Fruit fly (Drosophila melanogaster) whole organism, embryonic: ENCODE measurements around the gene Pif1A.

ENCODE experiments used
- Bgb ChIP-seq: fragments of 200-800 bp; sonication (Bioruptor generic); IDR thresholded peaks from 2 replicates; pipeline ENCODE4 v1.3.6; 2022; ENCODE audit warnings: missing biosample characterization, missing genetic modification characterization; ENCODE audit not compliant: partially characterized antibody
- CG10431 ChIP-seq: fragments of 200-800 bp; sonication (Bioruptor generic); optimal IDR thresholded peaks from 3 replicates; lab custom pipeline; 2018; ENCODE audit warnings: missing biosample characterization, mild to moderate bottlenecking, missing genetic modification characterization
- CG10979 ChIP-seq: fragments of 200-800 bp; sonication (Bioruptor generic); optimal IDR thresholded peaks from 2 replicates; lab custom pipeline; 2018; ENCODE audit warnings: missing biosample characterization, mild to moderate bottlenecking, missing genetic modification characterization, moderate library complexity
- CG11695 ChIP-seq: fragments of 200-800 bp; sonication (Bioruptor generic); IDR thresholded peaks from 3 replicates; pipeline ENCODE4 v1.3.6; 2022; ENCODE audit warnings: missing biosample characterization, missing genetic modification characterization
- CG12155 ChIP-seq: fragments of 200-800 bp; sonication (Bioruptor generic); optimal IDR thresholded peaks from 3 replicates; lab custom pipeline; 2016; ENCODE audit warnings: missing biosample characterization, missing genetic modification characterization
- CG13894 ChIP-seq: fragments of 200-800 bp; sonication (Bioruptor generic); optimal IDR thresholded peaks from 3 replicates; lab custom pipeline; 2018; ENCODE audit warnings: missing biosample characterization, mild to moderate bottlenecking, missing genetic modification characterization, moderate library complexity
- CG15479 ChIP-seq: fragments of 200-800 bp; sonication (Bioruptor generic); optimal IDR thresholded peaks from 3 replicates; lab custom pipeline; 2019; ENCODE audit warnings: missing biosample characterization, mild to moderate bottlenecking, missing genetic modification characterization, moderate library complexity
- CG15601 ChIP-seq: fragments of 200-800 bp; sonication (Bioruptor generic); optimal IDR thresholded peaks from 3 replicates; lab custom pipeline; 2019; ENCODE audit warnings: missing biosample characterization, mild to moderate bottlenecking, missing genetic modification characterization, moderate library complexity
- CG16779 ChIP-seq: fragments of 200-800 bp; sonication (Bioruptor generic); IDR thresholded peaks from 2 replicates; pipeline ENCODE4 v1.3.6; 2022; ENCODE audit warnings: missing biosample characterization, missing genetic modification characterization
- CG16813 ChIP-seq: fragments of 200-800 bp; sonication (Bioruptor generic); IDR thresholded peaks from 3 replicates; pipeline ENCODE4 v1.3.6; 2022; ENCODE audit warnings: missing biosample characterization, missing genetic modification characterization; ENCODE audit not compliant: partially characterized antibody
- CG2116 ChIP-seq: fragments of 200-800 bp; sonication (Bioruptor generic); optimal IDR thresholded peaks from 3 replicates; lab custom pipeline; 2018; ENCODE audit warnings: missing biosample characterization, mild to moderate bottlenecking, missing genetic modification characterization
- CG2199 ChIP-seq: fragments of 200-800 bp; sonication (Bioruptor generic); IDR thresholded peaks from 3 replicates; pipeline ENCODE4 v1.3.6; 2022; ENCODE audit warnings: missing biosample characterization, missing genetic modification characterization
- CG31388 ChIP-seq: fragments of 200-800 bp; sonication (Bioruptor generic); optimal IDR thresholded peaks from 2 replicates; lab custom pipeline; 2016; ENCODE audit warnings: missing biosample characterization, missing genetic modification characterization
- CG3995 ChIP-seq: fragments of 200-800 bp; sonication (Bioruptor generic); optimal IDR thresholded peaks from 3 replicates; lab custom pipeline; 2016; ENCODE audit warnings: missing biosample characterization, missing genetic modification characterization
- CG4404 ChIP-seq: fragments of 200-800 bp; sonication (Bioruptor generic); IDR thresholded peaks from 2 replicates; pipeline ENCODE4 v1.3.6; 2022; ENCODE audit warnings: missing biosample characterization, missing genetic modification characterization
- CG4707 ChIP-seq: fragments of 200-800 bp; sonication (Bioruptor generic); optimal IDR thresholded peaks from 2 replicates; lab custom pipeline; 2018; ENCODE audit warnings: missing biosample characterization, mild to moderate bottlenecking, missing genetic modification characterization, moderate library complexity
- CG8281 ChIP-seq: fragments of 200-800 bp; sonication (Bioruptor generic); optimal IDR thresholded peaks from 2 replicates; lab custom pipeline; 2018; ENCODE audit warnings: missing biosample characterization, mild to moderate bottlenecking, missing genetic modification characterization, moderate library complexity
- CG8478 ChIP-seq: fragments of >200 bp; optimal IDR thresholded peaks from 2 replicates; lab custom pipeline; 2018
- CG9876 ChIP-seq: fragments of 200-800 bp; sonication (Bioruptor generic); optimal IDR thresholded peaks from 2 replicates; lab custom pipeline; 2016; ENCODE audit warnings: missing biosample characterization, missing genetic modification characterization
- CTCF ChIP-seq: fragments of 200-800 bp; sonication (Bioruptor generic); optimal IDR thresholded peaks from 2 replicates; lab custom pipeline; 2017; ENCODE audit warnings: missing biosample characterization, mild to moderate bottlenecking, missing genetic modification characterization, moderate library complexity
- CkIIα-i1 ChIP-seq: fragments of 200-800 bp; sonication (Bioruptor generic); IDR thresholded peaks from 2 replicates; pipeline ENCODE4 v1.3.6; 2022; ENCODE audit warnings: missing biosample characterization, missing genetic modification characterization
- CoRest ChIP-seq: fragments of 200-800 bp; sonication (Bioruptor generic); optimal IDR thresholded peaks from 3 replicates; lab custom pipeline; 2018; ENCODE audit warnings: missing biosample characterization, mild to moderate bottlenecking, missing genetic modification characterization, moderate library complexity
- Dip2 ChIP-seq: fragments of 200-800 bp; sonication (Bioruptor generic); IDR thresholded peaks from 2 replicates; pipeline ENCODE4 v1.3.6; 2022; ENCODE audit warnings: missing biosample characterization, missing genetic modification characterization
- Dll ChIP-seq: fragments of 200-800 bp; sonication (Bioruptor generic); IDR thresholded peaks from 4 replicates; pipeline ENCODE4 v1.3.6; 2022; ENCODE audit warnings: missing biosample characterization, missing genetic modification characterization; ENCODE audit not compliant: partially characterized antibody
- Dref ChIP-seq: fragments of 200-800 bp; sonication (Bioruptor generic); IDR thresholded peaks from 2 replicates; pipeline ENCODE4 v1.3.6; 2022; ENCODE audit warnings: missing biosample characterization, missing genetic modification characterization
- E2f2 ChIP-seq: fragments of 200-800 bp; sonication (Bioruptor generic); IDR thresholded peaks from 2 replicates; pipeline ENCODE4 v1.3.6; 2022; ENCODE audit warnings: missing biosample characterization, missing genetic modification characterization
- Ets97D ChIP-seq: fragments of 200-800 bp; sonication (Bioruptor generic); optimal IDR thresholded peaks from 3 replicates; lab custom pipeline; 2016; ENCODE audit warnings: missing biosample characterization, missing genetic modification characterization
- H15 ChIP-seq: fragments of 200-800 bp; sonication (Bioruptor generic); IDR thresholded peaks from 3 replicates; pipeline ENCODE4 v1.3.6; 2022; ENCODE audit warnings: missing biosample characterization, missing genetic modification characterization
- HLH54F ChIP-seq: fragments of 200-800 bp; sonication (Bioruptor generic); optimal IDR thresholded peaks from 3 replicates; lab custom pipeline; 2016; ENCODE audit warnings: missing biosample characterization, missing genetic modification characterization
- Hey ChIP-seq: fragments of 200-800 bp; sonication (Bioruptor generic); optimal IDR thresholded peaks from 3 replicates; lab custom pipeline; 2018; ENCODE audit warnings: missing biosample characterization, mild to moderate bottlenecking, missing genetic modification characterization
- HmgD ChIP-seq: fragments of 200-800 bp; sonication (Bioruptor generic); optimal IDR thresholded peaks from 3 replicates; lab custom pipeline; 2016; ENCODE audit warnings: missing biosample characterization, missing genetic modification characterization
- MESR4 ChIP-seq: fragments of 200-800 bp; sonication (Bioruptor generic); optimal IDR thresholded peaks from 2 replicates; lab custom pipeline; 2018; ENCODE audit warnings: missing biosample characterization, mild to moderate bottlenecking, missing genetic modification characterization, moderate library complexity
- Meics ChIP-seq: fragments of 200-800 bp; sonication (Bioruptor generic); optimal IDR thresholded peaks from 2 replicates; lab custom pipeline; 2017; ENCODE audit warnings: missing biosample characterization, mild to moderate bottlenecking, missing genetic modification characterization
- Myb ChIP-seq: fragments of 200-800 bp; sonication (Bioruptor generic); optimal IDR thresholded peaks from 2 replicates; lab custom pipeline; 2016; ENCODE audit warnings: missing biosample characterization, missing genetic modification characterization
- Spps ChIP-seq: fragments of 200-800 bp; sonication (Bioruptor generic); optimal IDR thresholded peaks from 2 replicates; lab custom pipeline; 2018; ENCODE audit warnings: missing biosample characterization, mild to moderate bottlenecking, missing genetic modification characterization
- Taf1 ChIP-seq: fragments of 200-800 bp; sonication (Bioruptor generic); IDR thresholded peaks from 2 replicates; pipeline ENCODE4 v1.3.6; 2022; ENCODE audit warnings: missing biosample characterization, missing genetic modification characterization
- bowl ChIP-seq: fragments of 200-800 bp; sonication (Bioruptor generic); IDR thresholded peaks from 2 replicates; pipeline ENCODE4 v1.3.6; 2022; ENCODE audit warnings: missing biosample characterization, missing genetic modification characterization
- chif ChIP-seq, 2 experiments: fragments of 200-800 bp; sonication (Bioruptor generic); optimal IDR thresholded peaks; 3 replicates each; lab custom pipeline; 2016; ENCODE audit warnings: missing biosample characterization in 2 of 2, missing genetic modification characterization in 2 of 2
- chm ChIP-seq: fragments of 200-800 bp; sonication (Bioruptor generic); IDR thresholded peaks from 2 replicates; pipeline ENCODE4 v1.3.6; 2022; ENCODE audit warnings: missing biosample characterization, missing genetic modification characterization
- croc ChIP-seq: fragments of 200-800 bp; sonication (Bioruptor generic); conservative IDR thresholded peaks from 3 replicates; pipeline ENCODE4 v1.3.6; 2022; ENCODE audit warnings: missing biosample characterization, missing genetic modification characterization
- danr ChIP-seq: fragments of 200-800 bp; sonication (Bioruptor generic); IDR thresholded peaks from 2 replicates; pipeline ENCODE4 v1.3.6; 2022; ENCODE audit warnings: missing biosample characterization, missing genetic modification characterization
- dpn ChIP-seq, 2 experiments: fragments of 200-800 bp; sonication (Bioruptor generic); optimal IDR thresholded peaks; 3 replicates each; lab custom pipeline; 2016; ENCODE audit warnings: missing biosample characterization in 2 of 2, missing genetic modification characterization in 2 of 2
- en ChIP-seq: fragments of 200-800 bp; sonication (Bioruptor generic); optimal IDR thresholded peaks from 2 replicates; lab custom pipeline; 2016; ENCODE audit warnings: missing biosample characterization, missing genetic modification characterization
- gcm2 ChIP-seq: fragments of 200-800 bp; sonication (Bioruptor generic); optimal IDR thresholded peaks from 2 replicates; lab custom pipeline; 2016; ENCODE audit warnings: missing biosample characterization, missing genetic modification characterization
- hth ChIP-seq: fragments of >200 bp; optimal IDR thresholded peaks from 2 replicates; lab custom pipeline; 2017; ENCODE audit warnings: inconsistent platforms
- kay ChIP-seq: fragments of 200-800 bp; sonication (Bioruptor generic); optimal IDR thresholded peaks from 2 replicates; lab custom pipeline; 2016; ENCODE audit warnings: missing biosample characterization, missing genetic modification characterization
- lbe ChIP-seq: fragments of 200-800 bp; sonication (Bioruptor generic); optimal IDR thresholded peaks from 2 replicates; lab custom pipeline; 2016; ENCODE audit warnings: missing biosample characterization, mild to moderate bottlenecking, missing genetic modification characterization
- pzg ChIP-seq: fragments of 200-800 bp; sonication (Bioruptor generic); optimal IDR thresholded peaks from 3 replicates; lab custom pipeline; 2018; ENCODE audit warnings: missing biosample characterization, mild to moderate bottlenecking, missing genetic modification characterization, moderate library complexity
- rib ChIP-seq: fragments of 200-800 bp; sonication (Bioruptor generic); IDR thresholded peaks from 2 replicates; pipeline ENCODE4 v1.3.6; 2022; ENCODE audit warnings: missing biosample characterization, missing genetic modification characterization
- sug ChIP-seq: fragments of 200-800 bp; optimal IDR thresholded peaks from 2 replicates; lab custom pipeline; 2019; ENCODE audit warnings: missing biosample characterization, mild to moderate bottlenecking, missing genetic modification characterization, moderate library complexity
- usp ChIP-seq: fragments of >200 bp; optimal IDR thresholded peaks from 2 replicates; lab custom pipeline; 2017; ENCODE audit warnings: missing biosample characterization, missing genetic modification characterization
- zfh1 ChIP-seq: fragments of 200-800 bp; sonication (Bioruptor generic); IDR thresholded peaks from 3 replicates; pipeline ENCODE4 v1.3.6; 2022; ENCODE audit warnings: missing biosample characterization, missing genetic modification characterization

Gene Pif1A

DNA sequence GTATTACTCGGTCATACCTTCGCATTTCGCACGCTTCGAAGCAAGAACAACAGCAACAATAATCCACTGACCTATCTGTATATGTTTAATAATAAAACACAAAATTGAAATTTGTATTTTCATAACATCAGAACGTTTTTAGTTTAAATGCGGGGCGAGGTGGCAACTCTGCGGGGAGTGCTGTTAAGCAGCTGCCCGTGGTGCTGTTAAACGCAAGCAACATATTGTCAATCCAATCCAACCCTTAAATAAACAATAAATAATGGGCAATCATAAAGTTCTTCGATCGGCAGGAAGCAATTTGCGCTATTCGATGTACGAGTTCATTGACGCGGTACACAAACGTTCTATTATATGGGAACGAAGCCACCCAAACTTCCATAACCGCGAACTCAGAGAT is 5.1 kb upstream of the Pif1A start, which contains the start of gene hng2 (continued):
- TF ChIP-seq CG16813 (GFP tag; lab: Robert Waterston, UW): no peak
- 0 out of 3 replicates have a peak, but pooled peaks have one; percentile 49 for TF ChIP-seq CG2199 (GFP tag; lab: Robert Waterston, UW)
- TF ChIP-seq hth (lab: Kevin White, UChicago): no peak
- TF ChIP-seq dpn (GFP tag; optimal IDR thresholded peaks at IDR 0.05; lab: Kevin White, UChicago): no peak
- TF ChIP-seq CG8281 (tag; lab: Kevin White, UChicago): peak; percentile 81
- TF ChIP-seq Dll (GFP tag; lab: Robert Waterston, UW): no peak
- TF ChIP-seq E2f2: peak; percentile 4
- no peak for TF ChIP-seq HLH54F (GFP tag; lab: Kevin White, UChicago)
- TF ChIP-seq Myb: peak; percentile 64

dm6 chr3R:8805388-8805852 is 4.4 kb upstream of the Pif1A start, which contains the start of gene CG9839:
CG9839 (minus strand) TSS chr3R:8805802.
- TF ChIP-seq CG3995 (GFP tag; lab: Kevin White, UChicago) (peak; percentile 62), gcm2 (GFP tag; lab: Kevin White, UChicago) (no peak), chm (GFP tag; lab: Robert Waterston, UW) (no peak), kay (GFP tag; lab: Kevin White, UChicago) (no peak), CG10979 (tag; lab: Kevin White, UChicago) (no peak), Hey (no peak), croc (GFP tag; lab: Robert Waterston, UW) (no peak), CG8478 (lab: Kevin White, UChicago) (peak; percentile 77), pzg (GFP tag; lab: Kevin White, UChicago) (peak; percentile 45), HmgD (GFP tag; lab: Kevin White, UChicago) (no peak), H15 (GFP tag; lab: Robert Waterston, UW) (no peak), CG31388 (GFP tag; lab: Kevin White, UChicago) (no peak), Spps (no peak), CG13894 (tag; lab: Kevin White, UChicago) (no peak), CG4707 (GFP tag; lab: Kevin White, UChicago) (no peak), CG15601 (tag; lab: Kevin White, UChicago) (no peak), CG10431 (GFP tag; lab: Kevin White, UChicago) (no peak), CkIIα-i1 (GFP tag; lab: Robert Waterston, UW) (no peak), CG9876 (GFP tag; lab: Kevin White, UChicago) (no peak), usp (GFP tag; lab: Kevin White, UChicago) (no peak), CTCF (no peak), Ets97D (GFP tag; lab: Kevin White, UChicago) (peak; percentile 13), CG15479 (GFP tag; lab: Kevin White, UChicago) (peak; percentile 80), lbe (GFP tag; lab: Kevin White, UChicago) (no peak), CG12155 (GFP tag; lab: Kevin White, UChicago) (no peak), zfh1 (0 out of 3 replicates have a peak, but pooled peaks have one; percentile 28), sug (tag; lab: Kevin White, UChicago) (no peak), Bgb (no peak), chif (GFP tag; optimal IDR thresholded peaks at IDR 0.05; lab: Kevin White, UChicago) (no peak), Meics (GFP tag; lab: Kevin White, UChicago) (no peak), CoRest (tag; lab: Kevin White, UChicago) (no peak), rib (no peak), Taf1 (GFP tag; lab: Robert Waterston, UW) (no peak), Dip2 (no peak), CG2116 (GFP tag; lab: Kevin White, UChicago) (no peak), en (GFP tag; lab: Kevin White, UChicago) (no peak), CG11695 (no peak), CG4404 (GFP tag; lab: Robert Waterston, UW) (no peak), bowl (no peak), MESR4 (GFP tag; lab: Kevin White, UChicago) (peak; percentile 14), CG16779 (GFP tag; lab: Robert Waterston, UW) (no peak), Dref (GFP tag; lab: Robert Waterston, UW) (no peak), danr (no peak)
